Worm (Caenorhabditis elegans): ENCODE results near the gene Y17G7B.8.

The Y17G7B.8 gene

DNA sequence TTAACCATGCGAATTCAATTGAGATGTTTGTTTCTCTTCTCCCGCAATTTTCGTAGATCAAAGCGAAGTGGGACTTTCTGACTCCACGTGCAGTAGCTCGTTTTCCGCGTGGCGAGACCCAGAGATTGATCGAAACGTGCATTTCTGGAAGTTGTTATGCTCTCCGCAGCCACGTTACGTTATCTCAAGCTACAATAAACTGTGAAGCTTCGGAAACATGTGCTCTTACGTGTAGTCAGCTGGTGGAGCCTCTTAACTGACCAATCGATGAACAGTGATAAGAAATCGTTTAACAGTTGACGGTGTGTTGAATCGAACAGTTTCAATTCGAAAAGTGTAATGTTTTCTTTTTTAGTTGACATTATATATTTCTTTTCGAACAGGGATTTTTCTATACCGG, 24.6 kb upstream of the Y17G7B.8 start:
- TF ChIP-seq snpc-4 (GFP tag; optimal IDR thresholded peaks at IDR 0.05) (no peak), snpc-4 (tag; optimal IDR thresholded peaks at IDR 0.05) (no peak), T07F8.4 (tag; optimal IDR thresholded peaks at IDR 0.05) (no peak), sdz-38 (tag; optimal IDR thresholded peaks at IDR 0.05) (no peak), bed-1 (GFP tag; IDR thresholded peaks at IDR 0.05) (no peak), snpc-3.4 (tag; optimal IDR thresholded peaks at IDR 0.05) (no peak), ceh-40 (GFP tag; IDR thresholded peaks at IDR 0.05) (no peak), ceh-58 (GFP tag; IDR thresholded peaks at IDR 0.05) (no peak), K12H6.12 (tag; optimal IDR thresholded peaks at IDR 0.05) (no peak), Y95B8A.8 (GFP tag; IDR thresholded peaks at IDR 0.05) (no peak), B0336.3 (GFP tag; IDR thresholded peaks at IDR 0.05) (no peak), lsy-27 (tag; optimal IDR thresholded peaks at IDR 0.05; ENCODE audit: borderline replicate concordance, insufficient read depth) (no peak), T26A5.8 (tag; optimal IDR thresholded peaks at IDR 0.05) (no peak), fkh-3 (tag; optimal IDR thresholded peaks at IDR 0.05) (no peak), xnd-1 (tag; optimal IDR thresholded peaks at IDR 0.05) (no peak), sea-2 (GFP tag; IDR thresholded peaks at IDR 0.05) (no peak), let-526 (GFP tag; IDR thresholded peaks at IDR 0.05) (0 out of 2 replicates have a peak, but pooled peaks have one; percentile 43), zim-3 (tag; optimal IDR thresholded peaks at IDR 0.05) (no peak), hlh-26 (GFP tag; conservative IDR thresholded peaks at IDR 0.05) (no peak), F39B2.1 (GFP tag; IDR thresholded peaks at IDR 0.05) (no peak), egl-44 (GFP tag; IDR thresholded peaks at IDR 0.05) (0 out of 2 replicates have a peak, but pooled peaks have one; percentile 17), cebp-1 (GFP tag; IDR thresholded peaks at IDR 0.05) (no peak), cebp-1 (tag; optimal IDR thresholded peaks at IDR 0.05) (peak; percentile 5), lin-54 (GFP tag; optimal IDR thresholded peaks at IDR 0.05) (peak; percentile 17), dpl-1 (GFP tag; optimal IDR thresholded peaks at IDR 0.05) (no peak), unc-130 (GFP tag; optimal IDR thresholded peaks at IDR 0.05) (no peak), tbp1 (GFP tag; optimal IDR thresholded peaks at IDR 0.05) (peak; percentile 20), ztf-26 (tag; optimal IDR thresholded peaks at IDR 0.05) (no peak), rcor-1 (GFP tag; IDR thresholded peaks at IDR 0.05) (no peak), C06A6.2 (GFP tag; conservative IDR thresholded peaks at IDR 0.05) (no peak), pha-4 (tag; optimal IDR thresholded peaks at IDR 0.05) (no peak), nhr-80 (tag; optimal IDR thresholded peaks at IDR 0.05) (peak; percentile 62), dpff-1 (tag; optimal IDR thresholded peaks at IDR 0.05) (no peak), tlf-1 (GFP tag; optimal IDR thresholded peaks at IDR 0.05) (no peak), madf-8 (GFP tag; conservative IDR thresholded peaks at IDR 0.05) (no peak), nfyb-1 (GFP tag; IDR thresholded peaks at IDR 0.05) (peak; percentile 64; the same call in 1 of the 2 replicates), atf-7 (tag; optimal IDR thresholded peaks at IDR 0.05) (no peak), zfh-2 (GFP tag; conservative IDR thresholded peaks at IDR 0.05) (no peak), ztf-28 (GFP tag; IDR thresholded peaks at IDR 0.05) (no peak), attf-6 (GFP tag; IDR thresholded peaks at IDR 0.05) (no peak), hmg-1.2 (GFP tag; IDR thresholded peaks at IDR 0.05) (no peak), lin-26 (GFP tag; IDR thresholded peaks at IDR 0.05) (no peak), dox-1 (GFP tag; IDR thresholded peaks at IDR 0.05) (peak; percentile 39; the same call in 1 of the 2 replicates), chd-7 (tag; optimal IDR thresholded peaks at IDR 0.05) (no peak), madf-10 (tag; optimal IDR thresholded peaks at IDR 0.05) (no peak), Y53G8AR.9 (GFP tag; conservative IDR thresholded peaks at IDR 0.05) (no peak), gei-17 (GFP tag; optimal IDR thresholded peaks at IDR 0.05) (no peak), C17E4.6 (GFP tag; IDR thresholded peaks at IDR 0.05) (no peak), B0019.2 (GFP tag; conservative IDR thresholded peaks at IDR 0.05) (no peak), lsl-1 (GFP tag; optimal IDR thresholded peaks at IDR 0.05) (no peak), F55B11.4 (tag; optimal IDR thresholded peaks at IDR 0.05; ENCODE audit: borderline replicate concordance, insufficient read depth) (no peak)
